Fruit fly (Drosophila melanogaster): ENCODE measurements around the gene vanin-like.

vanin-like gene

dm6 chrX:6193183-6193810 lies 9.1 kb downstream of the vanin-like start (continued):
- TF ChIP-seq D (optimal IDR thresholded peaks at IDR 0.05) (no peak), D (GFP tag; optimal IDR thresholded peaks at IDR 0.05) (peak; percentile 40), CG32532 (GFP tag; IDR thresholded peaks at IDR 0.05) (peak; percentile 89), insv (GFP tag; optimal IDR thresholded peaks at IDR 0.05) (no peak), Dip2 (GFP tag; IDR thresholded peaks at IDR 0.05) (peak; percentile 30; the same call in 1 of the 2 replicates), ftz-f1 (GFP tag; optimal IDR thresholded peaks at IDR 0.05) (peak; percentile 32), Rfx (GFP tag; IDR thresholded peaks at IDR 0.05) (peak; percentile 90), Deaf1 (tag; optimal IDR thresholded peaks at IDR 0.05) (peak; percentile 76), BEAF-32 (GFP tag; optimal IDR thresholded peaks at IDR 0.05) (no peak), jigr1 (GFP tag; IDR thresholded peaks at IDR 0.05) (peak; percentile 54; the same call in 2 of the 3 replicates), kay (GFP tag; optimal IDR thresholded peaks at IDR 0.05) (peak; percentile 3), jumu (GFP tag; optimal IDR thresholded peaks at IDR 0.05) (no peak), CG5953 (GFP tag; IDR thresholded peaks at IDR 0.05) (peak; percentile 70), CG9817 (tag; optimal IDR thresholded peaks at IDR 0.05) (peak; percentile 78), tup (GFP tag; optimal IDR thresholded peaks at IDR 0.05) (peak; percentile 43), dmrt99B (tag; optimal IDR thresholded peaks at IDR 0.05) (peak; percentile 88), sna (GFP tag; IDR thresholded peaks at IDR 0.05; ENCODE audit: partially characterized antibody) (no peak), eyg (GFP tag; optimal IDR thresholded peaks at IDR 0.05) (no peak), CG9727 (GFP tag; optimal IDR thresholded peaks at IDR 0.05) (peak; percentile 76), E2f1 (GFP tag; IDR thresholded peaks at IDR 0.05) (peak; percentile 88), CG12071 (GFP tag; optimal IDR thresholded peaks at IDR 0.05) (peak; percentile 24), sim (GFP tag; IDR thresholded peaks at IDR 0.05) (peak; percentile 38; the same call in 1 of the 2 replicates), Chrac-16 (GFP tag; optimal IDR thresholded peaks at IDR 0.05) (peak; percentile 48), CG1529 (GFP tag; optimal IDR thresholded peaks at IDR 0.05) (peak; percentile 37), Drgx (GFP tag; IDR thresholded peaks at IDR 0.05) (peak; percentile 87), crp (GFP tag; optimal IDR thresholded peaks at IDR 0.05) (peak in 1 of 2 experiments; percentile 29), HLH4C (GFP tag; IDR thresholded peaks at IDR 0.05; ENCODE audit: partially characterized antibody) (no peak), CG14014 (GFP tag; IDR thresholded peaks at IDR 0.05) (peak; percentile 93), CG14667 (GFP tag; IDR thresholded peaks at IDR 0.05) (peak; percentile 87), Usf (GFP tag; optimal IDR thresholded peaks at IDR 0.05) (no peak), CG17359 (tag; optimal IDR thresholded peaks at IDR 0.05) (peak; percentile 87), ssp (GFP tag; IDR thresholded peaks at IDR 0.05) (peak; percentile 83), ci (GFP tag; IDR thresholded peaks at IDR 0.05) (peak; percentile 90), sisA (GFP tag; IDR thresholded peaks at IDR 0.05) (peak; percentile 64), H15 (GFP tag; IDR thresholded peaks at IDR 0.05) (peak; percentile 89), kni (GFP tag; optimal IDR thresholded peaks at IDR 0.05) (no peak), CG43689 (GFP tag; IDR thresholded peaks at IDR 0.05) (peak; percentile 72), CrebB (tag; optimal IDR thresholded peaks at IDR 0.05) (peak; percentile 19), CG32767 (GFP tag; IDR thresholded peaks at IDR 0.05) (peak; percentile 85), CG3838 (GFP tag; optimal IDR thresholded peaks at IDR 0.05) (peak; percentile 28), CG2712 (tag; optimal IDR thresholded peaks at IDR 0.05) (peak; percentile 85), HmgD (GFP tag; optimal IDR thresholded peaks at IDR 0.05) (no peak), CG10267 (tag; optimal IDR thresholded peaks at IDR 0.05) (peak; percentile 54), CG42726 (GFP tag; IDR thresholded peaks at IDR 0.05; ENCODE audit: partially characterized antibody) (no peak), Bdp1 (GFP tag; optimal IDR thresholded peaks at IDR 0.05) (peak; percentile 5), Awh (GFP tag; IDR thresholded peaks at IDR 0.05) (peak; percentile 90), dpn (GFP tag; optimal IDR thresholded peaks at IDR 0.05) (peak in 1 of 2 experiments; percentile 59), CG30431 (GFP tag; optimal IDR thresholded peaks at IDR 0.05) (peak; percentile 37), CG11093 (GFP tag; IDR thresholded peaks at IDR 0.05) (peak; percentile 78), knrl (GFP tag; IDR thresholded peaks at IDR 0.05; ENCODE audit: partially characterized antibody) (no peak)
